Fruit fly (Drosophila melanogaster) whole organism, embryonic: ENCODE results near the gene CG17819.

Source experiments
- Atf3 ChIP-seq: fragments of 200-800 bp; sonication (Bioruptor generic); optimal IDR thresholded peaks from 3 replicates; lab custom pipeline; 2016; ENCODE audit warnings: missing biosample characterization, missing genetic modification characterization
- BEAF-32 ChIP-seq: fragments of 200-800 bp; sonication (Bioruptor generic); optimal IDR thresholded peaks from 3 replicates; lab custom pipeline; 2017; ENCODE audit warnings: missing biosample characterization, missing genetic modification characterization, mild to moderate bottlenecking, moderate library complexity, missing genetic modification reagents
- CG10321 ChIP-seq: fragments of 200-800 bp; sonication (Bioruptor generic); IDR thresholded peaks from 2 replicates; pipeline ENCODE4 v1.3.6; 2022; ENCODE audit warnings: missing biosample characterization, missing genetic modification characterization
- CG11560 ChIP-seq: fragments of 200-800 bp; sonication (Bioruptor generic); IDR thresholded peaks from 3 replicates; pipeline ENCODE4 v1.3.6; 2022; ENCODE audit warnings: missing biosample characterization, missing genetic modification characterization
- CG13894 ChIP-seq: fragments of 200-800 bp; sonication (Bioruptor generic); optimal IDR thresholded peaks from 3 replicates; lab custom pipeline; 2018; ENCODE audit warnings: missing biosample characterization, mild to moderate bottlenecking, missing genetic modification characterization, moderate library complexity
- CG16779 ChIP-seq: fragments of 200-800 bp; sonication (Bioruptor generic); IDR thresholded peaks from 2 replicates; pipeline ENCODE4 v1.3.6; 2022; ENCODE audit warnings: missing biosample characterization, missing genetic modification characterization
- CG1832 ChIP-seq: fragments of 200-800 bp; sonication (Bioruptor generic); optimal IDR thresholded peaks from 2 replicates; lab custom pipeline; 2017; ENCODE audit warnings: missing biosample characterization, mild to moderate bottlenecking, missing genetic modification characterization, inconsistent platforms
- CG32772 ChIP-seq: fragments of 200-800 bp; sonication (Bioruptor generic); IDR thresholded peaks from 2 replicates; pipeline ENCODE4 v1.3.6; 2022; ENCODE audit warnings: missing biosample characterization, missing genetic modification characterization
- CG3847 ChIP-seq: fragments of 200-800 bp; sonication (Bioruptor generic); IDR thresholded peaks from 2 replicates; pipeline ENCODE4 v1.3.6; 2022; ENCODE audit warnings: missing biosample characterization, missing genetic modification characterization
- CG6854 ChIP-seq: fragments of 200-800 bp; sonication (Bioruptor generic); optimal IDR thresholded peaks from 3 replicates; lab custom pipeline; 2017; ENCODE audit warnings: missing biosample characterization, mild to moderate bottlenecking, missing genetic modification characterization
- CG8089 ChIP-seq: fragments of 200-800 bp; sonication (Bioruptor generic); optimal IDR thresholded peaks from 3 replicates; lab custom pipeline; 2016; ENCODE audit warnings: missing biosample characterization, missing genetic modification characterization
- CG8388 ChIP-seq: fragments of 200-800 bp; sonication (Bioruptor generic); optimal IDR thresholded peaks from 2 replicates; lab custom pipeline; 2019; ENCODE audit warnings: missing biosample characterization, mild to moderate bottlenecking, missing genetic modification characterization, moderate library complexity
- CkIIα-i1 ChIP-seq: fragments of 200-800 bp; sonication (Bioruptor generic); IDR thresholded peaks from 2 replicates; pipeline ENCODE4 v1.3.6; 2022; ENCODE audit warnings: missing biosample characterization, missing genetic modification characterization
- Dbx ChIP-seq: fragments of 200-800 bp; sonication (Bioruptor generic); IDR thresholded peaks from 3 replicates; pipeline ENCODE4 v1.3.6; 2022; ENCODE audit warnings: missing biosample characterization, missing genetic modification characterization
- Dp ChIP-seq: fragments of 200-800 bp; sonication (Bioruptor generic); optimal IDR thresholded peaks from 2 replicates; lab custom pipeline; 2018; ENCODE audit warnings: missing biosample characterization, mild to moderate bottlenecking, missing genetic modification characterization, moderate library complexity
- Fer1 ChIP-seq: fragments of 200-800 bp; sonication (Bioruptor generic); optimal IDR thresholded peaks from 2 replicates; lab custom pipeline; 2017; ENCODE audit warnings: missing biosample characterization, mild to moderate bottlenecking, missing genetic modification characterization
- Fer2 ChIP-seq: fragments of 200-800 bp; sonication (Bioruptor generic); optimal IDR thresholded peaks from 2 replicates; lab custom pipeline; 2018; ENCODE audit warnings: missing biosample characterization, mild to moderate bottlenecking, missing genetic modification characterization, moderate library complexity
- H15 ChIP-seq: fragments of 200-800 bp; sonication (Bioruptor generic); IDR thresholded peaks from 3 replicates; pipeline ENCODE4 v1.3.6; 2022; ENCODE audit warnings: missing biosample characterization, missing genetic modification characterization
- Hmr ChIP-seq: fragments of 200-800 bp; sonication (Bioruptor generic); optimal IDR thresholded peaks from 3 replicates; lab custom pipeline; 2017; ENCODE audit warnings: mild to moderate bottlenecking, missing biosample characterization, missing genetic modification reagents, missing genetic modification characterization
- Lhr ChIP-seq: fragments of 200-800 bp; sonication (Bioruptor generic); optimal IDR thresholded peaks from 3 replicates; lab custom pipeline; 2017; ENCODE audit warnings: mild to moderate bottlenecking, missing biosample characterization, missing genetic modification reagents, missing genetic modification characterization
- Optix ChIP-seq: fragments of 200-800 bp; sonication (Bioruptor generic); IDR thresholded peaks from 3 replicates; pipeline ENCODE4 v1.3.6; 2022; ENCODE audit warnings: missing biosample characterization, missing genetic modification characterization
- Ptx1 ChIP-seq: fragments of 200-800 bp; sonication (Bioruptor generic); IDR thresholded peaks from 2 replicates; pipeline ENCODE4 v1.3.6; 2022; ENCODE audit warnings: missing biosample characterization, missing genetic modification characterization
- Rfx ChIP-seq: fragments of 200-800 bp; sonication (Bioruptor generic); IDR thresholded peaks from 2 replicates; pipeline ENCODE4 v1.3.6; 2022; ENCODE audit warnings: missing biosample characterization, missing genetic modification characterization
- Sin3A ChIP-seq: fragments of >200 bp; optimal IDR thresholded peaks from 2 replicates; lab custom pipeline; 2018
- TFAM ChIP-seq: fragments of 200-800 bp; sonication (Bioruptor generic); optimal IDR thresholded peaks from 2 replicates; lab custom pipeline; 2017; ENCODE audit warnings: missing biosample characterization, missing genetic modification characterization, inconsistent platforms
- Taf1 ChIP-seq: fragments of 200-800 bp; sonication (Bioruptor generic); IDR thresholded peaks from 2 replicates; pipeline ENCODE4 v1.3.6; 2022; ENCODE audit warnings: missing biosample characterization, missing genetic modification characterization
- ash1 ChIP-seq: fragments of 200-800 bp; sonication (Bioruptor generic); optimal IDR thresholded peaks from 2 replicates; lab custom pipeline; 2018; ENCODE audit warnings: missing biosample characterization, mild to moderate bottlenecking, missing genetic modification characterization
- bab2 ChIP-seq: fragments of 200-800 bp; sonication (Bioruptor generic); optimal IDR thresholded peaks from 2 replicates; lab custom pipeline; 2016; ENCODE audit warnings: missing biosample characterization, missing genetic modification characterization
- cato ChIP-seq: fragments of 200-800 bp; sonication (Bioruptor generic); optimal IDR thresholded peaks from 2 replicates; lab custom pipeline; 2016; ENCODE audit warnings: missing biosample characterization, missing genetic modification characterization, borderline replicate concordance
- chif ChIP-seq, 2 experiments: fragments of 200-800 bp; sonication (Bioruptor generic); optimal IDR thresholded peaks; 3 replicates each; lab custom pipeline; 2016; ENCODE audit warnings: missing biosample characterization in 2 of 2, missing genetic modification characterization in 2 of 2
- ci ChIP-seq: fragments of 200-800 bp; sonication (Bioruptor generic); IDR thresholded peaks from 3 replicates; pipeline ENCODE4 v1.3.6; 2022; ENCODE audit warnings: missing biosample characterization, missing genetic modification characterization
- crc ChIP-seq: fragments of 200-800 bp; sonication (Bioruptor generic); optimal IDR thresholded peaks from 2 replicates; lab custom pipeline; 2016; ENCODE audit warnings: missing biosample characterization, missing genetic modification characterization
- gce ChIP-seq: fragments of 200-800 bp; sonication (Bioruptor generic); IDR thresholded peaks from 3 replicates; pipeline ENCODE4 v1.3.6; 2022; ENCODE audit warnings: missing biosample characterization, missing genetic modification characterization
- gfzf ChIP-seq: fragments of 200-800 bp; sonication (Bioruptor generic); optimal IDR thresholded peaks from 2 replicates; lab custom pipeline; 2016; ENCODE audit warnings: missing biosample characterization, mild to moderate bottlenecking, missing genetic modification characterization, moderate library complexity
- grau ChIP-seq: fragments of 200-800 bp; optimal IDR thresholded peaks from 3 replicates; lab custom pipeline; 2019; ENCODE audit warnings: missing biosample characterization, mild to moderate bottlenecking, missing genetic modification characterization, moderate library complexity
- ken ChIP-seq: fragments of 200-800 bp; sonication (Bioruptor generic); IDR thresholded peaks from 3 replicates; pipeline ENCODE4 v1.3.6; 2022; ENCODE audit warnings: missing biosample characterization, missing genetic modification characterization
- lilli ChIP-seq: fragments of 200-800 bp; sonication (Bioruptor generic); optimal IDR thresholded peaks from 3 replicates; lab custom pipeline; 2016; ENCODE audit warnings: missing biosample characterization, missing genetic modification characterization
- nmo ChIP-seq: fragments of 200-800 bp; sonication (Bioruptor generic); optimal IDR thresholded peaks from 2 replicates; lab custom pipeline; 2018; ENCODE audit warnings: missing biosample characterization, mild to moderate bottlenecking, missing genetic modification characterization, moderate library complexity
- nom ChIP-seq: fragments of 200-800 bp; sonication (Bioruptor generic); optimal IDR thresholded peaks from 2 replicates; lab custom pipeline; 2017; ENCODE audit warnings: missing biosample characterization, missing genetic modification characterization, mild to moderate bottlenecking, moderate library complexity, missing genetic modification reagents
- oc ChIP-seq: fragments of 200-800 bp; sonication (Bioruptor generic); optimal IDR thresholded peaks from 2 replicates; lab custom pipeline; 2018; ENCODE audit warnings: missing biosample characterization, mild to moderate bottlenecking, missing genetic modification characterization, moderate library complexity
- prd ChIP-seq, 3 experiments: fragments of >200 bp in 2 of 3; fragments of 200-800 bp in 1 of 3; sonication (Bioruptor generic) in 1 of 3; optimal IDR thresholded peaks in 2 of 3; IDR thresholded peaks in 1 of 3; 2 replicates in 2 of 3; 3 replicates in 1 of 3; pipeline versions ENCODE4 v1.3.6 to Lab custom; 2017 to 2022; ENCODE audit warnings: missing biosample characterization in 1 of 3, missing genetic modification characterization in 1 of 3
- pzg ChIP-seq: fragments of 200-800 bp; sonication (Bioruptor generic); optimal IDR thresholded peaks from 3 replicates; lab custom pipeline; 2018; ENCODE audit warnings: missing biosample characterization, mild to moderate bottlenecking, missing genetic modification characterization, moderate library complexity
- repo ChIP-seq: fragments of 200-800 bp; sonication (Bioruptor generic); optimal IDR thresholded peaks from 2 replicates; lab custom pipeline; 2016; ENCODE audit warnings: missing biosample characterization, missing genetic modification characterization
- salm ChIP-seq: fragments of 200-800 bp; sonication (Bioruptor generic); optimal IDR thresholded peaks from 2 replicates; lab custom pipeline; 2018; ENCODE audit warnings: missing biosample characterization, mild to moderate bottlenecking, missing genetic modification characterization
- sisA ChIP-seq: fragments of 200-800 bp; sonication (Bioruptor generic); IDR thresholded peaks from 2 replicates; pipeline ENCODE4 v1.3.6; 2022; ENCODE audit warnings: missing biosample characterization, missing genetic modification characterization
- sqz ChIP-seq: fragments of 200-800 bp; sonication (Bioruptor generic); optimal IDR thresholded peaks from 3 replicates; lab custom pipeline; 2018; ENCODE audit warnings: missing biosample characterization, mild to moderate bottlenecking, missing genetic modification characterization
- trem ChIP-seq: fragments of 200-800 bp; optimal IDR thresholded peaks from 3 replicates; lab custom pipeline; 2019; ENCODE audit warnings: missing biosample characterization, mild to moderate bottlenecking, missing genetic modification characterization, moderate library complexity
- ttk ChIP-seq: fragments of 200-800 bp; sonication (Bioruptor generic); IDR thresholded peaks from 2 replicates; pipeline ENCODE4 v2.1.2; 2022; ENCODE audit warnings: missing biosample characterization, missing genetic modification characterization
- vfl ChIP-seq: fragments of 200-800 bp; sonication (Bioruptor generic); optimal IDR thresholded peaks from 2 replicates; lab custom pipeline; 2016; ENCODE audit warnings: missing biosample characterization, missing genetic modification characterization

The CG17819 gene

dm6 chr3R:21856098-21856872, 29.1 kb downstream of the CG17819 start, which contains the start of gene glec (continued):
- peak; percentile 31 for TF ChIP-seq lilli (GFP tag; lab: Kevin White, UChicago)
- TF ChIP-seq sqz (GFP tag; lab: Kevin White, UChicago) = peak; percentile 34
- peak; percentile 86 for TF ChIP-seq ash1 (GFP tag; lab: Kevin White, UChicago)
- peak; percentile 11 for TF ChIP-seq CG8089 (GFP tag; lab: Kevin White, UChicago)
- TF ChIP-seq CG1832 (GFP tag; lab: Kevin White, UChicago) = no peak
- TF ChIP-seq trem (tag; lab: Kevin White, UChicago) = peak; percentile 16
- TF ChIP-seq CG16779 = no peak
- TF ChIP-seq Ptx1 (GFP tag; lab: Robert Waterston, UW) = peak; percentile 23; the same call in 1 of the 2 replicates
- TF ChIP-seq Rfx = peak; percentile 34; the same call in 1 of the 2 replicates
- TF ChIP-seq Dbx (GFP tag; lab: Robert Waterston, UW) = peak; percentile 63; the same call in 1 of the 3 replicates
- TF ChIP-seq CG8388 (GFP tag; lab: Kevin White, UChicago) = peak; percentile 16
- peak; percentile 92 for TF ChIP-seq gfzf (GFP tag; lab: Kevin White, UChicago)
- peak; percentile 46 for TF ChIP-seq nom (GFP tag; lab: Kevin White, UChicago)
- TF ChIP-seq Hmr (GFP tag; lab: Kevin White, UChicago) = peak; percentile 61
- TF ChIP-seq crc (GFP tag; lab: Kevin White, UChicago) = peak; percentile 5
- peak; percentile 71 for TF ChIP-seq oc (tag; lab: Kevin White, UChicago)
- peak; percentile 27 for TF ChIP-seq grau (tag; lab: Kevin White, UChicago)
- peak; percentile 46; the same call in 1 of the 2 replicates for TF ChIP-seq ttk
- no peak for TF ChIP-seq CG32772 (GFP tag; lab: Robert Waterston, UW)
- no peak for TF ChIP-seq chif (GFP tag; optimal IDR thresholded peaks at IDR 0.05; lab: Kevin White, UChicago)
- TF ChIP-seq sisA (GFP tag; lab: Robert Waterston, UW) = no peak
- TF ChIP-seq TFAM = no peak
- peak; percentile 70 for TF ChIP-seq CG13894 (tag; lab: Kevin White, UChicago)
- peak; percentile 36 for TF ChIP-seq CG6854 (GFP tag; lab: Kevin White, UChicago)
- TF ChIP-seq Fer2 (tag; lab: Kevin White, UChicago) = no peak
- TF ChIP-seq Fer1 (GFP tag; lab: Kevin White, UChicago) = peak; percentile 60

dm6 chr3R:21855469-21855826, 29.9 kb downstream of the CG17819 start:
- TF ChIP-seq salm = no peak
- TF ChIP-seq CG11560 (tag; lab: Robert Waterston, UW) = no peak
- no peak for TF ChIP-seq Sin3A (lab: Kevin White, UChicago)
- TF ChIP-seq Lhr (GFP tag; lab: Kevin White, UChicago) = no peak
- TF ChIP-seq vfl (GFP tag; lab: Kevin White, UChicago) = no peak
- no peak for TF ChIP-seq Optix (GFP tag; lab: Robert Waterston, UW)
- TF ChIP-seq gce (GFP tag; lab: Robert Waterston, UW) = no peak
- TF ChIP-seq CkIIα-i1 = no peak
- TF ChIP-seq Taf1 (GFP tag; lab: Robert Waterston, UW) = no peak
- no peak for TF ChIP-seq H15 (GFP tag; lab: Robert Waterston, UW)
- peak; percentile 62; the same call in 1 of the 3 replicates for TF ChIP-seq ci
- TF ChIP-seq BEAF-32 (GFP tag; lab: Kevin White, UChicago) = no peak
- no peak for TF ChIP-seq bab2 (GFP tag; lab: Kevin White, UChicago)
- TF ChIP-seq CG3847 (GFP tag; lab: Robert Waterston, UW) = 0 out of 2 replicates have a peak, but pooled peaks have one; percentile 4
- TF ChIP-seq cato (GFP tag; lab: Kevin White, UChicago) = no peak
- TF ChIP-seq repo (GFP tag; lab: Kevin White, UChicago) = peak; percentile 18
- no peak for TF ChIP-seq ken (GFP tag; lab: Robert Waterston, UW)
- TF ChIP-seq Dp = no peak
- 0 out of 2 replicates have a peak, but pooled peaks have one; percentile 24 for TF ChIP-seq CG10321 (GFP tag; lab: Robert Waterston, UW)
- no peak for TF ChIP-seq pzg (GFP tag; lab: Kevin White, UChicago)
- TF ChIP-seq Atf3 (GFP tag; lab: Kevin White, UChicago) = no peak
- TF ChIP-seq prd (optimal IDR thresholded peaks at IDR 0.05; lab: Kevin White, UChicago) = no peak
- TF ChIP-seq prd (GFP tag; IDR thresholded peaks at IDR 0.05; lab: Robert Waterston, UW) = 0 out of 3 replicates have a peak, but pooled peaks have one; percentile 6
- TF ChIP-seq nmo (GFP tag; lab: Kevin White, UChicago) = no peak
